Fruit fly (Drosophila melanogaster) whole organism, prepupa: ENCODE data around the gene Pos.

Experiments
- Blimp-1 ChIP-seq: fragments of 200-800 bp; sonication (Bioruptor generic); optimal IDR thresholded peaks from 3 replicates; lab custom pipeline; 2017; ENCODE audit warnings: missing biosample characterization, missing genetic modification characterization, mild to moderate bottlenecking, moderate library complexity, missing genetic modification reagents
- CG10631 ChIP-seq: fragments of 200-800 bp; sonication (Bioruptor generic); optimal IDR thresholded peaks from 2 replicates; lab custom pipeline; 2016; ENCODE audit warnings: missing biosample characterization, missing genetic modification characterization
- CG10669 ChIP-seq: fragments of 200-800 bp; sonication (Bioruptor generic); optimal IDR thresholded peaks from 3 replicates; lab custom pipeline; 2018; ENCODE audit warnings: missing biosample characterization, mild to moderate bottlenecking, missing genetic modification characterization, moderate library complexity
- CG11294 ChIP-seq: fragments of 200-800 bp; sonication (Bioruptor generic); IDR thresholded peaks from 2 replicates; pipeline ENCODE4 v1.3.6; 2022; ENCODE audit warnings: missing biosample characterization, missing genetic modification characterization
- CG11762 ChIP-seq: fragments of 200-800 bp; sonication (Bioruptor generic); optimal IDR thresholded peaks from 3 replicates; lab custom pipeline; 2016; ENCODE audit warnings: missing biosample characterization, missing genetic modification characterization; ENCODE audit not compliant: insufficient read depth
- CG11902 ChIP-seq: fragments of 200-800 bp; sonication (Bioruptor generic); optimal IDR thresholded peaks from 3 replicates; lab custom pipeline; 2016; ENCODE audit warnings: missing biosample characterization, missing genetic modification characterization
- CG1621 ChIP-seq: fragments of 200-800 bp; sonication (Bioruptor generic); optimal IDR thresholded peaks from 3 replicates; lab custom pipeline; 2018; ENCODE audit warnings: missing biosample characterization, mild to moderate bottlenecking, missing genetic modification characterization
- CG16779 ChIP-seq: fragments of 200-800 bp; sonication (Bioruptor generic); optimal IDR thresholded peaks from 3 replicates; lab custom pipeline; 2017; ENCODE audit warnings: missing biosample characterization, mild to moderate bottlenecking, missing genetic modification characterization
- CG3032 ChIP-seq: fragments of 200-800 bp; optimal IDR thresholded peaks from 2 replicates; lab custom pipeline; 2019; ENCODE audit warnings: missing biosample characterization, mild to moderate bottlenecking, missing genetic modification characterization, moderate library complexity
- CG31627 ChIP-seq: fragments of 200-800 bp; sonication (Bioruptor generic); optimal IDR thresholded peaks from 3 replicates; lab custom pipeline; 2016; ENCODE audit warnings: missing biosample characterization, missing genetic modification characterization
- CG32006 ChIP-seq: fragments of 200-800 bp; sonication (Bioruptor generic); optimal IDR thresholded peaks from 3 replicates; lab custom pipeline; 2017; ENCODE audit warnings: missing biosample characterization, mild to moderate bottlenecking, missing genetic modification characterization
- CG34406 ChIP-seq: fragments of 200-800 bp; sonication (Bioruptor generic); optimal IDR thresholded peaks from 3 replicates; lab custom pipeline; 2016; ENCODE audit warnings: missing biosample characterization, missing genetic modification characterization
- CG3919 ChIP-seq: fragments of 200-800 bp; sonication (Bioruptor generic); optimal IDR thresholded peaks from 3 replicates; lab custom pipeline; 2016; ENCODE audit warnings: missing biosample characterization, missing genetic modification characterization
- CG6163 ChIP-seq: fragments of 200-800 bp; sonication (Bioruptor generic); IDR thresholded peaks from 3 replicates; pipeline ENCODE4 v1.3.6; 2022; ENCODE audit warnings: missing biosample characterization, missing genetic modification characterization
- CG6792 ChIP-seq: fragments of 200-800 bp; sonication (Bioruptor generic); optimal IDR thresholded peaks from 3 replicates; lab custom pipeline; 2016; ENCODE audit warnings: missing biosample characterization, missing genetic modification characterization
- CG6808 ChIP-seq: fragments of 200-800 bp; sonication (Bioruptor generic); optimal IDR thresholded peaks from 3 replicates; lab custom pipeline; 2017; ENCODE audit warnings: missing biosample characterization, missing genetic modification characterization, mild to moderate bottlenecking, moderate library complexity, missing genetic modification reagents
- CG6854 ChIP-seq: fragments of 200-800 bp; sonication (Bioruptor generic); optimal IDR thresholded peaks from 2 replicates; lab custom pipeline; 2017; ENCODE audit warnings: missing biosample characterization, mild to moderate bottlenecking, missing genetic modification characterization
- CG7368 ChIP-seq: fragments of 200-800 bp; sonication (Bioruptor generic); optimal IDR thresholded peaks from 3 replicates; lab custom pipeline; 2016; ENCODE audit warnings: missing biosample characterization, missing genetic modification characterization
- CG8119 ChIP-seq: fragments of 200-800 bp; sonication (Bioruptor generic); IDR thresholded peaks from 3 replicates; pipeline ENCODE4 v1.3.6; 2022; ENCODE audit warnings: missing biosample characterization, missing genetic modification characterization
- CG8319 ChIP-seq: fragments of 200-800 bp; sonication (Bioruptor generic); optimal IDR thresholded peaks from 3 replicates; lab custom pipeline; 2016; ENCODE audit warnings: missing biosample characterization, missing genetic modification characterization
- CG8632 ChIP-seq: fragments of 200-800 bp; sonication (Bioruptor generic); optimal IDR thresholded peaks from 3 replicates; lab custom pipeline; 2016; ENCODE audit warnings: missing biosample characterization, missing genetic modification characterization
- CG9139 ChIP-seq: fragments of 200-800 bp; sonication (Bioruptor generic); optimal IDR thresholded peaks from 3 replicates; lab custom pipeline; 2017; ENCODE audit warnings: missing biosample characterization, mild to moderate bottlenecking, missing genetic modification characterization
- Eip75B ChIP-seq: fragments of 200-800 bp; sonication (Bioruptor generic); optimal IDR thresholded peaks from 3 replicates; lab custom pipeline; 2016; ENCODE audit warnings: missing biosample characterization, missing genetic modification characterization
- Eip78C ChIP-seq: fragments of 200-800 bp; sonication (Bioruptor generic); peaks from one replicate; lab custom pipeline; 2016; ENCODE audit warnings: missing biosample characterization, missing genetic modification characterization
- Eip93F ChIP-seq: fragments of 200-800 bp; sonication (Bioruptor generic); optimal IDR thresholded peaks from 2 replicates; lab custom pipeline; 2016; ENCODE audit warnings: missing biosample characterization, mild to moderate bottlenecking, missing genetic modification characterization
- Ets21C ChIP-seq: fragments of 200-800 bp; sonication (Bioruptor generic); optimal IDR thresholded peaks from 3 replicates; lab custom pipeline; 2016; ENCODE audit warnings: missing biosample characterization, missing genetic modification characterization
- Ets96B ChIP-seq: fragments of 200-800 bp; optimal IDR thresholded peaks from 2 replicates; lab custom pipeline; 2019; ENCODE audit warnings: missing biosample characterization, mild to moderate bottlenecking, missing genetic modification characterization, moderate library complexity
- Gug ChIP-seq: fragments of 200-800 bp; sonication (Bioruptor generic); IDR thresholded peaks from 2 replicates; pipeline ENCODE4 v1.3.6; 2022; ENCODE audit warnings: missing biosample characterization, missing genetic modification characterization
- Hr38 ChIP-seq: sonication (Bioruptor generic); optimal IDR thresholded peaks from 2 replicates; lab custom pipeline; 2016; ENCODE audit warnings: missing biosample characterization, missing genetic modification characterization
- Hr4 ChIP-seq: fragments of 200-800 bp; sonication (Bioruptor generic); optimal IDR thresholded peaks from 3 replicates; lab custom pipeline; 2016; ENCODE audit warnings: missing biosample characterization, missing genetic modification characterization
- Lpt ChIP-seq: fragments of 200-800 bp; sonication (Bioruptor generic); optimal IDR thresholded peaks from 3 replicates; lab custom pipeline; 2016; ENCODE audit warnings: missing biosample characterization, missing genetic modification characterization
- Met ChIP-seq: fragments of 200-800 bp; sonication (Bioruptor generic); optimal IDR thresholded peaks from 3 replicates; lab custom pipeline; 2016; ENCODE audit warnings: missing biosample characterization, missing genetic modification characterization
- Smox ChIP-seq: fragments of 200-800 bp; sonication (Bioruptor generic); optimal IDR thresholded peaks from 3 replicates; lab custom pipeline; 2016; ENCODE audit warnings: missing biosample characterization, missing genetic modification characterization
- Sox102F ChIP-seq: fragments of 200-800 bp; sonication (Bioruptor generic); optimal IDR thresholded peaks from 2 replicates; lab custom pipeline; 2016; ENCODE audit warnings: missing biosample characterization, mild to moderate bottlenecking, missing genetic modification characterization
- Sox14 ChIP-seq: fragments of 200-800 bp; sonication (Bioruptor generic); optimal IDR thresholded peaks from 3 replicates; lab custom pipeline; 2016; ENCODE audit warnings: missing biosample characterization, missing genetic modification characterization
- Sox15 ChIP-seq: fragments of 200-800 bp; sonication (Bioruptor generic); optimal IDR thresholded peaks from 3 replicates; lab custom pipeline; 2016; ENCODE audit warnings: missing biosample characterization, missing genetic modification characterization
- cyc ChIP-seq: fragments of 200-800 bp; sonication (Bioruptor generic); optimal IDR thresholded peaks from 3 replicates; lab custom pipeline; 2016; ENCODE audit warnings: missing biosample characterization, missing genetic modification characterization
- dac ChIP-seq: fragments of 200-800 bp; sonication (Bioruptor generic); optimal IDR thresholded peaks from 2 replicates; lab custom pipeline; 2017; ENCODE audit warnings: missing biosample characterization, mild to moderate bottlenecking, missing genetic modification characterization
- dsx ChIP-seq: fragments of 200-800 bp; optimal IDR thresholded peaks from 3 replicates; lab custom pipeline; 2019; ENCODE audit warnings: missing biosample characterization, mild to moderate bottlenecking, missing genetic modification characterization, moderate library complexity; ENCODE audit not compliant: poor library complexity, severe bottlenecking
- eg ChIP-seq: fragments of 200-800 bp; sonication (Bioruptor generic); IDR thresholded peaks from 3 replicates; pipeline ENCODE4 v1.3.6; 2022; ENCODE audit warnings: missing biosample characterization, missing genetic modification characterization
- esn ChIP-seq: fragments of 200-800 bp; sonication (Bioruptor generic); optimal IDR thresholded peaks from 2 replicates; lab custom pipeline; 2016; ENCODE audit warnings: missing biosample characterization, mild to moderate bottlenecking, missing genetic modification characterization, moderate library complexity
- fkh ChIP-seq: fragments of 200-800 bp; sonication (Bioruptor generic); optimal IDR thresholded peaks from 3 replicates; lab custom pipeline; 2017; ENCODE audit warnings: missing biosample characterization, mild to moderate bottlenecking, missing genetic modification characterization, moderate library complexity
- lz ChIP-seq: fragments of 200-800 bp; sonication (Bioruptor generic); optimal IDR thresholded peaks from 3 replicates; lab custom pipeline; 2016; ENCODE audit warnings: missing biosample characterization, missing genetic modification characterization
- net ChIP-seq: fragments of 200-800 bp; sonication (Bioruptor generic); optimal IDR thresholded peaks from 3 replicates; lab custom pipeline; 2016; ENCODE audit warnings: missing biosample characterization, missing genetic modification characterization
- pdm3 ChIP-seq: fragments of 200-800 bp; sonication (Bioruptor generic); optimal IDR thresholded peaks from 3 replicates; lab custom pipeline; 2016; ENCODE audit warnings: missing biosample characterization, missing genetic modification characterization
- salr ChIP-seq, 2 experiments: fragments of 200-800 bp; sonication (Bioruptor generic); optimal IDR thresholded peaks; 3 replicates each; lab custom pipeline; 2016 to 2018; ENCODE audit warnings: missing biosample characterization in 2 of 2, missing genetic modification characterization in 2 of 2, mild to moderate bottlenecking in 1 of 2
- svp ChIP-seq: fragments of 200-800 bp; sonication (Bioruptor generic); peaks from one replicate; lab custom pipeline; 2016; ENCODE audit warnings: missing biosample characterization, missing genetic modification characterization
- topi ChIP-seq: fragments of 200-800 bp; sonication (Bioruptor generic); optimal IDR thresholded peaks from 3 replicates; lab custom pipeline; 2016; ENCODE audit warnings: missing biosample characterization, missing genetic modification characterization

Gene Pos

dm6 chr3R:32052504-32052815 is 14.3 kb downstream of the Pos start:
- TF ChIP-seq CG10669 (GFP tag; lab: Kevin White, UChicago) (no peak), CG16779 (tag; lab: Kevin White, UChicago) (no peak), CG32006 (GFP tag; lab: Kevin White, UChicago) (no peak), Hr38 (no peak)

dm6 chr3R:32060214-32060613 is 22.1 kb downstream of the Pos start:
- TF ChIP-seq CG10631 (GFP tag; lab: Kevin White, UChicago) (no peak), CG8319 (GFP tag; lab: Kevin White, UChicago) (no peak), Smox (GFP tag; lab: Kevin White, UChicago) (no peak), CG8119 (GFP tag; lab: Robert Waterston, UW) (no peak; the same call in 2 of the 3 replicates), Sox102F (GFP tag; lab: Kevin White, UChicago) (no peak), CG6854 (GFP tag; lab: Kevin White, UChicago) (no peak), Eip93F (GFP tag; lab: Kevin White, UChicago) (no peak)

- TF ChIP-seq lz, result no peak
- TF ChIP-seq dac (GFP tag; lab: Kevin White, UChicago), result no peak
- peak; percentile 8 for TF ChIP-seq topi (GFP tag; lab: Kevin White, UChicago)
- TF ChIP-seq Lpt (GFP tag; lab: Kevin White, UChicago), result no peak
- TF ChIP-seq Sox15, result no peak
- peak; percentile 34 for TF ChIP-seq CG6808 (GFP tag; lab: Kevin White, UChicago)
- no peak for TF ChIP-seq CG3032 (tag; lab: Kevin White, UChicago)
- no peak for TF ChIP-seq CG6792 (GFP tag; lab: Kevin White, UChicago)
- peak; percentile 89 for TF ChIP-seq Eip78C (GFP tag; lab: Kevin White, UChicago)
- no peak for TF ChIP-seq Gug (GFP tag; lab: Robert Waterston, UW)
- no peak for TF ChIP-seq pdm3 (GFP tag; lab: Kevin White, UChicago)
- no peak for TF ChIP-seq svp (GFP tag; lab: Kevin White, UChicago)
- TF ChIP-seq fkh (GFP tag; lab: Kevin White, UChicago), result no peak
- no peak for TF ChIP-seq eg
- TF ChIP-seq Eip75B (GFP tag; lab: Kevin White, UChicago), result peak; percentile 10
- TF ChIP-seq CG1621, result no peak
- peak; percentile 3 for TF ChIP-seq Met (GFP tag; lab: Kevin White, UChicago)
- TF ChIP-seq Blimp-1 (GFP tag; lab: Kevin White, UChicago), result no peak
- peak; percentile 30 for TF ChIP-seq Eip93F (GFP tag; lab: Kevin White, UChicago)
- peak; percentile 3 for TF ChIP-seq Smox (GFP tag; lab: Kevin White, UChicago)
- no peak for TF ChIP-seq CG8632
- TF ChIP-seq CG6163 (GFP tag; lab: Robert Waterston, UW), result no peak
- TF ChIP-seq CG31627 (GFP tag; lab: Kevin White, UChicago), result no peak
- no peak for TF ChIP-seq Ets21C (GFP tag; lab: Kevin White, UChicago)
- no peak for TF ChIP-seq CG11902 (GFP tag; lab: Kevin White, UChicago)
- TF ChIP-seq CG8119 (GFP tag; lab: Robert Waterston, UW), result no peak
- TF ChIP-seq CG11294 (GFP tag; lab: Robert Waterston, UW), result no peak
- no peak for TF ChIP-seq CG9139 (GFP tag; lab: Kevin White, UChicago)
- TF ChIP-seq net, result peak; percentile 4
- no peak for TF ChIP-seq CG7368 (GFP tag; lab: Kevin White, UChicago)
- peak; percentile 3 for TF ChIP-seq Ets96B (tag; lab: Kevin White, UChicago)
- peak; percentile 28 for TF ChIP-seq dsx (GFP tag; lab: Kevin White, UChicago)
- TF ChIP-seq esn (GFP tag; lab: Kevin White, UChicago), result peak; percentile 34
- no peak for TF ChIP-seq CG16779 (tag; lab: Kevin White, UChicago)
- TF ChIP-seq Hr4 (GFP tag; lab: Kevin White, UChicago), result no peak
- TF ChIP-seq CG3919 (GFP tag; lab: Kevin White, UChicago), result no peak
- TF ChIP-seq cyc, result no peak
- no peak for TF ChIP-seq salr (GFP tag; optimal IDR thresholded peaks at IDR 0.05; lab: Kevin White, UChicago)
- TF ChIP-seq CG11762, result no peak
- no peak for TF ChIP-seq CG8319 (GFP tag; lab: Kevin White, UChicago)
- no peak for TF ChIP-seq Sox14
- no peak for TF ChIP-seq CG34406 (GFP tag; lab: Kevin White, UChicago)
- TF ChIP-seq Sox102F (GFP tag; lab: Kevin White, UChicago), result peak; percentile 38
Measured at dm6 chr3R:32068110-32068685, 30.1 kb downstream of the Pos start, which contains the start of gene Map205. Map205 (minus strand) TSS chr3R:32068441.
